Worm (Caenorhabditis elegans): ENCODE data around the gene F58H1.6.

F58H1.6 gene

ce11 chrV:11942325-11942724, at the start of gene F58H1.6:
Gene F58H1.6 (plus strand): TSS chrV:11942625.
- TF ChIP-seq hmg-4 (GFP tag; optimal IDR thresholded peaks at IDR 0.05) (no peak), ceh-36 (tag; optimal IDR thresholded peaks at IDR 0.05) (no peak), B0310.2 (tag; optimal IDR thresholded peaks at IDR 0.05) (no peak), pes-1 (GFP tag; IDR thresholded peaks at IDR 0.05) (no peak), flt-1 (GFP tag; IDR thresholded peaks at IDR 0.05) (no peak), ceh-13 (GFP tag; optimal IDR thresholded peaks at IDR 0.05) (no peak), ets-7 (tag; optimal IDR thresholded peaks at IDR 0.05) (no peak), ama-1 (optimal IDR thresholded peaks at IDR 0.05) (no peak), hmbx-1 (tag; optimal IDR thresholded peaks at IDR 0.05) (no peak), scrt-1 (GFP tag; IDR thresholded peaks at IDR 0.05) (no peak)

ce11 chrV:11893975-11894374, 48.5 kb upstream of the F58H1.6 start, which contains the start of gene K12G11.6:
Gene K12G11.6 (plus strand): TSS chrV:11894331.
- TF ChIP-seq hmg-4 (GFP tag; optimal IDR thresholded peaks at IDR 0.05) (no peak), aly-1 (tag; optimal IDR thresholded peaks at IDR 0.05) (no peak), ceh-13 (GFP tag; optimal IDR thresholded peaks at IDR 0.05) (no peak), sea-1 (GFP tag; conservative IDR thresholded peaks at IDR 0.05) (no peak), ama-1 (optimal IDR thresholded peaks at IDR 0.05) (no peak), flt-1 (GFP tag; IDR thresholded peaks at IDR 0.05) (no peak), hmbx-1 (tag; optimal IDR thresholded peaks at IDR 0.05) (no peak), B0310.2 (tag; optimal IDR thresholded peaks at IDR 0.05) (no peak), tbx-11 (GFP tag; IDR thresholded peaks at IDR 0.05) (no peak), F13C5.2 (tag; optimal IDR thresholded peaks at IDR 0.05) (no peak), ets-7 (tag; optimal IDR thresholded peaks at IDR 0.05) (no peak), ceh-36 (tag; optimal IDR thresholded peaks at IDR 0.05) (no peak), hnd-1 (tag; optimal IDR thresholded peaks at IDR 0.05) (no peak), scrt-1 (GFP tag; IDR thresholded peaks at IDR 0.05) (no peak), tbx-37 (GFP tag; conservative IDR thresholded peaks at IDR 0.05) (no peak)

ce11 chrV:11896322-11896898, 46.0 kb upstream of the F58H1.6 start:
- no peak for TF ChIP-seq ceh-13 (GFP tag; optimal IDR thresholded peaks at IDR 0.05)
- no peak for TF ChIP-seq aly-1 (tag; optimal IDR thresholded peaks at IDR 0.05)
- TF ChIP-seq tra-4 (tag; optimal IDR thresholded peaks at IDR 0.05) = no peak
- TF ChIP-seq hmg-4 (GFP tag; optimal IDR thresholded peaks at IDR 0.05) = peak; percentile 55

- TF ChIP-seq aly-1 (tag; optimal IDR thresholded peaks at IDR 0.05) (no peak), hmg-4 (GFP tag; optimal IDR thresholded peaks at IDR 0.05) (no peak), tbx-11 (GFP tag; IDR thresholded peaks at IDR 0.05) (no peak), ceh-13 (GFP tag; optimal IDR thresholded peaks at IDR 0.05) (no peak), ceh-36 (tag; optimal IDR thresholded peaks at IDR 0.05) (no peak), tbx-37 (GFP tag; conservative IDR thresholded peaks at IDR 0.05) (no peak), tra-4 (tag; optimal IDR thresholded peaks at IDR 0.05) (no peak), flt-1 (GFP tag; IDR thresholded peaks at IDR 0.05) (no peak), hnd-1 (tag; optimal IDR thresholded peaks at IDR 0.05) (no peak), B0310.2 (tag; optimal IDR thresholded peaks at IDR 0.05) (no peak), pes-1 (GFP tag; IDR thresholded peaks at IDR 0.05) (no peak), F13C5.2 (tag; optimal IDR thresholded peaks at IDR 0.05) (no peak), scrt-1 (GFP tag; IDR thresholded peaks at IDR 0.05) (no peak), hmbx-1 (tag; optimal IDR thresholded peaks at IDR 0.05) (no peak), ets-7 (tag; optimal IDR thresholded peaks at IDR 0.05) (no peak), sea-1 (GFP tag; conservative IDR thresholded peaks at IDR 0.05) (no peak), ama-1 (optimal IDR thresholded peaks at IDR 0.05) (no peak)
These were observed 44.8 kb upstream of the F58H1.6 start for ce11 chrV:11897604-11898003.

- TF ChIP-seq aly-1 (tag; optimal IDR thresholded peaks at IDR 0.05) (no peak), ceh-13 (GFP tag; optimal IDR thresholded peaks at IDR 0.05) (no peak), F13C5.2 (tag; optimal IDR thresholded peaks at IDR 0.05) (no peak), tbx-37 (GFP tag; conservative IDR thresholded peaks at IDR 0.05) (no peak), scrt-1 (GFP tag; IDR thresholded peaks at IDR 0.05) (no peak), hnd-1 (tag; optimal IDR thresholded peaks at IDR 0.05) (no peak), hmbx-1 (tag; optimal IDR thresholded peaks at IDR 0.05) (no peak), flt-1 (GFP tag; IDR thresholded peaks at IDR 0.05) (no peak), hmg-4 (GFP tag; optimal IDR thresholded peaks at IDR 0.05) (no peak), ceh-36 (tag; optimal IDR thresholded peaks at IDR 0.05) (no peak), pes-1 (GFP tag; IDR thresholded peaks at IDR 0.05) (no peak), sea-1 (GFP tag; conservative IDR thresholded peaks at IDR 0.05) (no peak), tra-4 (tag; optimal IDR thresholded peaks at IDR 0.05) (no peak), ama-1 (optimal IDR thresholded peaks at IDR 0.05) (no peak)
These were observed 43.3 kb upstream of the F58H1.6 start, which contains the start of gene sma-1 for ce11 chrV:11899149-11899548. Gene sma-1 (plus strand): TSS chrV:11899449.

ce11 chrV:11900127-11900526, 42.3 kb upstream of the F58H1.6 start:
- TF ChIP-seq hmbx-1 (tag; optimal IDR thresholded peaks at IDR 0.05) (no peak), aly-1 (tag; optimal IDR thresholded peaks at IDR 0.05) (no peak), hnd-1 (tag; optimal IDR thresholded peaks at IDR 0.05) (no peak), tbx-37 (GFP tag; conservative IDR thresholded peaks at IDR 0.05) (no peak), ceh-36 (tag; optimal IDR thresholded peaks at IDR 0.05) (no peak)

- TF ChIP-seq flt-1 (GFP tag; IDR thresholded peaks at IDR 0.05) = no peak
These were observed 41.2 kb upstream of the F58H1.6 start for ce11 chrV:11901260-11901659.

- TF ChIP-seq ceh-13 (GFP tag; optimal IDR thresholded peaks at IDR 0.05) (no peak), B0310.2 (tag; optimal IDR thresholded peaks at IDR 0.05) (no peak), tra-4 (tag; optimal IDR thresholded peaks at IDR 0.05) (no peak), flt-1 (GFP tag; IDR thresholded peaks at IDR 0.05) (no peak), pes-1 (GFP tag; IDR thresholded peaks at IDR 0.05) (no peak), hmbx-1 (tag; optimal IDR thresholded peaks at IDR 0.05) (no peak), F13C5.2 (tag; optimal IDR thresholded peaks at IDR 0.05) (no peak), ets-7 (tag; optimal IDR thresholded peaks at IDR 0.05) (no peak), hnd-1 (tag; optimal IDR thresholded peaks at IDR 0.05) (no peak), sea-1 (GFP tag; conservative IDR thresholded peaks at IDR 0.05) (no peak)
These were observed 40.3 kb upstream of the F58H1.6 start for ce11 chrV:11902161-11902560.
